Worm (Caenorhabditis elegans) whole organism, L2 larva: Measurements from ENCODE around the gene par-5.

Experiments
- C34F6.9 ChIP-seq: fragments of 150-350 bp; optimal IDR thresholded peaks from 2 replicates; lab custom pipeline; 2014; ENCODE audit warnings: missing biosample characterization, missing genetic modification characterization
- F13H6.1 ChIP-seq: sonication (generic microtip); optimal IDR thresholded peaks from 2 replicates; lab custom pipeline; 2016; ENCODE audit warnings: missing genetic modification characterization, missing compliant biosample characterization
- Y55F3AM.14 ChIP-seq: fragments of 200-800 bp; sonication (Bioruptor generic); optimal IDR thresholded peaks from 2 replicates; lab custom pipeline; 2018; ENCODE audit warnings: mild to moderate bottlenecking, missing genetic modification characterization, missing compliant biosample characterization
- ZK546.5 ChIP-seq: sonication (generic microtip); optimal IDR thresholded peaks from 2 replicates; lab custom pipeline; 2017; ENCODE audit warnings: missing biosample characterization, missing genetic modification characterization
- aly-2 ChIP-seq: fragments of 150-350 bp; optimal IDR thresholded peaks from 2 replicates; lab custom pipeline; 2014; ENCODE audit warnings: missing biosample characterization, missing genetic modification characterization
- ama-1 ChIP-seq: fragments of 150-350 bp; optimal IDR thresholded peaks from 2 replicates; lab custom pipeline; 2018; ENCODE audit warnings: inconsistent platforms
- ceh-16 ChIP-seq: fragments of 150-350 bp; optimal IDR thresholded peaks from 2 replicates; lab custom pipeline; 2014; ENCODE audit warnings: missing biosample characterization, missing genetic modification characterization
- ceh-82 ChIP-seq: fragments of 150-350 bp; optimal IDR thresholded peaks from 2 replicates; lab custom pipeline; 2014; ENCODE audit warnings: missing biosample characterization, missing genetic modification characterization
- crh-2 ChIP-seq: sonication (generic microtip); optimal IDR thresholded peaks from 2 replicates; lab custom pipeline; 2017; ENCODE audit warnings: missing biosample characterization, missing genetic modification characterization
- fos-1 ChIP-seq: fragments of 150-350 bp; optimal IDR thresholded peaks from 2 replicates; lab custom pipeline; 2014; ENCODE audit warnings: missing biosample characterization, missing genetic modification characterization
- gmeb-1 ChIP-seq: fragments of 150-350 bp; optimal IDR thresholded peaks from 2 replicates; lab custom pipeline; 2014; ENCODE audit warnings: missing biosample characterization, missing genetic modification characterization
- lin-13 ChIP-seq: fragments of 150-350 bp; optimal IDR thresholded peaks from 2 replicates; lab custom pipeline; 2014; ENCODE audit warnings: missing biosample characterization, missing genetic modification reagents, missing genetic modification characterization
- lin-39 ChIP-seq: fragments of 150-350 bp; optimal IDR thresholded peaks from 2 replicates; lab custom pipeline; 2014; ENCODE audit warnings: missing biosample characterization, missing genetic modification reagents, missing genetic modification characterization
- lsy-2 ChIP-seq, 2 experiments: fragments of 150-350 bp in 1 of 2; sonication (generic microtip) in 1 of 2; optimal IDR thresholded peaks; 2 replicates each; lab custom pipeline; 2014 to 2017; ENCODE audit warnings: missing biosample characterization in 2 of 2, missing genetic modification characterization in 2 of 2
- mab-5 ChIP-seq: fragments of 150-350 bp; optimal IDR thresholded peaks from 2 replicates; lab custom pipeline; 2014; ENCODE audit warnings: missing biosample characterization, missing genetic modification characterization
- mbf-1 ChIP-seq: sonication (generic microtip); optimal IDR thresholded peaks from 2 replicates; lab custom pipeline; 2017; ENCODE audit warnings: missing biosample characterization, missing genetic modification characterization
- mdl-1 ChIP-seq, 2 experiments: fragments of 150-350 bp in 1 of 2; sonication (generic microtip) in 1 of 2; optimal IDR thresholded peaks; 2 replicates each; lab custom pipeline; 2017; ENCODE audit warnings: missing biosample characterization in 2 of 2, missing genetic modification characterization in 2 of 2
- nhr-11 ChIP-seq: fragments of 150-350 bp; optimal IDR thresholded peaks from 2 replicates; lab custom pipeline; 2014; ENCODE audit warnings: missing biosample characterization, missing genetic modification characterization
- nhr-129 ChIP-seq: fragments of 150-350 bp; optimal IDR thresholded peaks from 2 replicates; lab custom pipeline; 2014; ENCODE audit warnings: missing biosample characterization, missing genetic modification characterization
- nhr-23 ChIP-seq: fragments of 150-350 bp; optimal IDR thresholded peaks from 2 replicates; lab custom pipeline; 2014; ENCODE audit warnings: missing biosample characterization, missing genetic modification reagents, missing genetic modification characterization
- nhr-237 ChIP-seq: fragments of 150-350 bp; optimal IDR thresholded peaks from 2 replicates; lab custom pipeline; 2014; ENCODE audit warnings: missing biosample characterization, missing genetic modification characterization
- nhr-25 ChIP-seq: fragments of 150-350 bp; sonication (generic microtip); optimal IDR thresholded peaks from 3 replicates; lab custom pipeline; 2014; ENCODE audit warnings: missing biosample characterization, missing genetic modification characterization
- nhr-6 ChIP-seq: fragments of 150-350 bp; optimal IDR thresholded peaks from 2 replicates; lab custom pipeline; 2014; ENCODE audit warnings: missing biosample characterization, missing genetic modification characterization
- sma-3 ChIP-seq: sonication (generic microtip); optimal IDR thresholded peaks from 2 replicates; lab custom pipeline; 2016; ENCODE audit warnings: missing genetic modification reagents, missing genetic modification characterization, missing compliant biosample characterization
- sma-9 ChIP-seq, 2 experiments: fragments of 150-350 bp in 1 of 2; sonication (generic microtip) in 1 of 2; optimal IDR thresholded peaks; 2 replicates each; lab custom pipeline; 2014 to 2016; ENCODE audit warnings: missing genetic modification characterization in 2 of 2, mild to moderate bottlenecking in 1 of 2, missing biosample characterization in 1 of 2, missing compliant biosample characterization in 1 of 2, missing genetic modification reagents in 1 of 2, moderate library complexity in 1 of 2
- unc-39 ChIP-seq: fragments of 150-350 bp; optimal IDR thresholded peaks from 2 replicates; lab custom pipeline; 2014; ENCODE audit warnings: missing biosample characterization, missing genetic modification characterization
- unc-55 ChIP-seq: fragments of 150-350 bp; sonication (generic microtip); optimal IDR thresholded peaks from 3 replicates; lab custom pipeline; 2014; ENCODE audit warnings: missing biosample characterization, missing genetic modification reagents, missing genetic modification characterization
- unc-62 ChIP-seq: fragments of 150-350 bp; optimal IDR thresholded peaks from 2 replicates; lab custom pipeline; 2014; ENCODE audit warnings: missing biosample characterization, missing genetic modification reagents, missing genetic modification characterization
- ztf-11 ChIP-seq: sonication (generic microtip); optimal IDR thresholded peaks from 2 replicates; lab custom pipeline; 2017; ENCODE audit warnings: missing biosample characterization, missing genetic modification characterization

The par-5 gene

DNA sequence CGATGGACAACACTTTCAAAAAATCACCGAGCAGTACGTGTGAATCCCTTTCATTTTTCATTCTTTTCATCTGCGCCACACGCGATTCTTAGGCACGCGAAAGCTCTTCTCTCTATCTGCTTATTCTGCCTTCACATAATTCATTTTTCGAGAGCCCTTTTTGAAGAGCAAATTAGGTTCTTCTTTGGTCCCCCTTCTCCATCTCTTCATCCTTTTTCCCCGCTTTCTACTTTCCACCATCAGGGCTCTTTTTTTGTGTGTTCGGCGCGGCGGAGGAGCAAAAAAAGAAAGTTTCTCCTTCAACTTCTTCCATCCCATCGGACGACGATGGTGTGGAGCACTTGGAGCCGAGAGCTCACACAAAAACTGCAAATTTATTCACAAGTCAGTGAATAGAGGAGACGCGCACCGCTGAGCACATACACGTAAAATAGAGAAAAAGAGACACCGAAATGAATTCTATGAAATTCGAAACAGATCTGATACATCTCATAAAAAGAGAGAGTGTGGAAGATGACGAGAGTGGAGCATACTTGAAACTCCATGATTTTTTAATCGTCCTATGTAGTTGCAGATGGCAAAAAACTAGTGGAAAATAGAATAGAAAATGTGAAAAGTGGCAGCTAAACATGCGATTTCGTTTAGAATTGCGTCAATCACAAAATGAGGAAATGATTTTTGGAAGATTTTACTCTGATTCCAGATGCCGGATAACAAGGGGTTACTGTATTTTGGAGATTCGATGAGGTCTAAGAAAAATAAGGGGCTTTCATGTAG lies 36.5 kb downstream of the par-5 start:
- TF ChIP-seq nhr-23 (tag; lab: Kevin White, UChicago) (no peak), unc-55 (GFP tag; lab: Kevin White, UChicago) (peak; percentile 73), lsy-2 (tag; optimal IDR thresholded peaks at IDR 0.05; lab: Kevin White, UChicago) (peak in 1 of 2 experiments; percentile 8)
- TF ChIP-seq, all 48 proteins: peak for 2

DNA sequence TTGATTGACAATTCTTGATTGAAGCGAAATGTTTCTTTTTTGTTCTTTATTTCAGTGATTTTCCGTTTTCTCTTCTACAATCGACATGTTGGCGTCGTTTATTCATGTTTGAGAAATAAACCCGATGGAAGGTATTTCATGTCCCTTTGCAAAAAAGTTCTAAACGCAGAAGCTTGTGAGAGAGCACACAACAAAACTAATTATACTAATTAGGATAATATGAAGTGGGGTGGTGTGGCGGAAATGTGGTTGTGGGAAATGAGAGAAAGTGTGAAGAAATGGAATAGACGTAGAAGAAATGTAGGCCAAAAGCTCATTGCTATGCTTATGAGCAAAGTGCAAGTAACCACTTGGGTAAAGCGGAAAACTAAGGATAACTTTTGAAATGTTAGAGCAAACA lies 38.9 kb downstream of the par-5 start:
- no peak for TF ChIP-seq sma-9 (GFP tag; optimal IDR thresholded peaks at IDR 0.05; lab: Kevin White, UChicago)
- no peak for TF ChIP-seq sma-9 (tag; optimal IDR thresholded peaks at IDR 0.05; lab: Kevin White, UChicago)
- no peak for TF ChIP-seq ceh-82 (tag; lab: Kevin White, UChicago)
- TF ChIP-seq F13H6.1 = no peak
- no peak for TF ChIP-seq nhr-129
- TF ChIP-seq ZK546.5 (tag; lab: Kevin White, UChicago) = no peak
- TF ChIP-seq nhr-11 (tag; lab: Kevin White, UChicago) = no peak

DNA sequence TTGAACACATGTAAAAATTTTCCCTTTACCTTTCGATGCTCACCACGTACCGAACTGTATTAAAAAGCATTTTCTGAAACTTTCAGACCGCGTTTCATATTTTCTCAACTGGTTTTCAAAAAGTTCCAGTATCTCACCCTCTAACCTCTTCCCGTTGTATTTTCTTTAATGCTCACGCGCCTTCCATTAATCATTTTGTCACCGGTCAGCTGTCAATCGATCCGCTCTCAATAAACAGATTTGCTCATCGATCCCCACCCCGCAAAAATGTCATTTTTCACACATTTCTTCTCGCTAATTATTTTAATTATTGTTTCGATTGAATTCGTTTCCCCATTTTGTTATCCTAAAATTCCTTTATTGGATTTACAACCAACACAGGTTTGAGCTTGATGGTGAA lies 42.7 kb downstream of the par-5 start, which contains the start of gene lpr-2:
Gene lpr-2, plus strand, starts transcription at position 189 of the 400 bp plus-strand sequence.
- TF ChIP-seq C34F6.9 (tag; lab: Kevin White, UChicago) = no peak
- no peak for TF ChIP-seq lin-39
- no peak for TF ChIP-seq unc-55 (GFP tag; lab: Kevin White, UChicago)
- TF ChIP-seq ama-1 = no peak
- TF ChIP-seq ceh-16 = no peak
- TF ChIP-seq mab-5 (tag; lab: Kevin White, UChicago) = no peak
- no peak for TF ChIP-seq Y55F3AM.14 (GFP tag; lab: Kevin White, UChicago)
- no peak for TF ChIP-seq unc-39
- TF ChIP-seq ztf-11 = no peak
- no peak for TF ChIP-seq aly-2 (tag; lab: Kevin White, UChicago)
- no peak for TF ChIP-seq sma-3 (GFP tag; lab: Kevin White, UChicago)
- no peak for TF ChIP-seq sma-9 (GFP tag; optimal IDR thresholded peaks at IDR 0.05; lab: Kevin White, UChicago)
- TF ChIP-seq sma-9 (tag; optimal IDR thresholded peaks at IDR 0.05; lab: Kevin White, UChicago) = no peak
- no peak for TF ChIP-seq mbf-1 (tag; lab: Kevin White, UChicago)
- no peak for TF ChIP-seq gmeb-1 (tag; lab: Kevin White, UChicago)
- no peak for TF ChIP-seq nhr-237
- TF ChIP-seq unc-62 = no peak
- no peak for TF ChIP-seq nhr-6 (tag; lab: Kevin White, UChicago)
- no peak for TF ChIP-seq nhr-25 (tag; lab: Kevin White, UChicago)
- TF ChIP-seq nhr-11 (tag; lab: Kevin White, UChicago) = no peak
- TF ChIP-seq nhr-129 = no peak

DNA sequence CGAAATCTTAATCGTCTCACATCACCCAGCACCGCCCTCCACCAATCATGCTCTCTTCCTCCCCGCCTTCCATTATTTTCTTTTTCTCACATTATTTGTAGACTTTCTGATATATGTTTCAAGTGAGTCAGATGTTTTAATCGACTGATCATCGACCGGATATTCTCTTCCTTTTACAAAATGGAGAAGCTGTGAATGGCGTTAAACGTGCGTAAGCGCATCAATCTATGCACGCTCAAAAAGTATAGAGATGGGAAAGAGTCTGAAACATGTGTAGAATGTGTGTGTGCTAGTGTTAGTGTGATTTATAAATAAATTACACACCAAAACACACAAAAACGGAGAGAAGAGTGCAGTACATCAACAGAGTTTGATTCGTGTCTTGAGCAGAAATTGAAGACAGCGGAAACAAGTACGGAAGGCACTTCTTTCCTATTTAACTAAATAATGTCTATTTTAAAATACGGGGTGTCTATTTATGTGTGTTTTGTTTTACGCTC lies 44.7 kb downstream of the par-5 start:
- TF ChIP-seq unc-55 (GFP tag; lab: Kevin White, UChicago) = peak; percentile 35
- no peak for TF ChIP-seq lin-39
- no peak for TF ChIP-seq nhr-6 (tag; lab: Kevin White, UChicago)
- no peak for TF ChIP-seq lin-13
- TF ChIP-seq mdl-1 (tag; optimal IDR thresholded peaks at IDR 0.05; lab: Kevin White, UChicago) = no peak
- TF ChIP-seq F13H6.1 = no peak
- TF ChIP-seq crh-2 (tag; lab: Kevin White, UChicago) = no peak
- TF ChIP-seq nhr-23 (tag; lab: Kevin White, UChicago) = no peak

DNA sequence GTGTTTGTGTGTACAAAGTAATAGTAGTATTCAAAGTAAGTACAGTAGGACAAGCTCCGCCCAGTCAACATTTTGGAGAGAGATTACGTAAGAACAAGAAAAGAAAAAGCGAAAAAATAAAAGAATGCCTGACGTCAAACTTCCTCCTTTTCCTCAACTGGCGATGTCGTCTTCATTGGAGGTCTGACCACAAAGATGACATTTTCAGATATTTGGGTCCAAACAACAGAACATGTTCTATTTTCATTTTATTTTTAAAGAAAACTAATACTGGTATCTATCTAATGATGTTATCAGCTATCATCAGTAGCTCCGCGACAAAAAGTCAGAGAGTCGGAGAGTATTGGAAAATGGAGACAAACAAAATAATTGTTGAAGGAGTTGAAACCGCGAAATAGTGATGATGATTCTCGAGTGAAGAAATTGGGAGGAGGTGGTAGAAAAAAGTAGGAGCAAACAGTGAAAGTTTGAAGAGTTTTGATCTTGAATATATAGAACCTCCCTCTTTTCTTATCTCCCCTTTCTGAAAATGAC lies 48.0 kb downstream of the par-5 start, which contains the start of gene lips-5:
Gene lips-5, minus strand, starts transcription at position 51 of the 534 bp plus-strand sequence.
- TF ChIP-seq fos-1 (tag; lab: Kevin White, UChicago) (peak; percentile 22), nhr-11 (tag; lab: Kevin White, UChicago) (no peak)

DNA sequence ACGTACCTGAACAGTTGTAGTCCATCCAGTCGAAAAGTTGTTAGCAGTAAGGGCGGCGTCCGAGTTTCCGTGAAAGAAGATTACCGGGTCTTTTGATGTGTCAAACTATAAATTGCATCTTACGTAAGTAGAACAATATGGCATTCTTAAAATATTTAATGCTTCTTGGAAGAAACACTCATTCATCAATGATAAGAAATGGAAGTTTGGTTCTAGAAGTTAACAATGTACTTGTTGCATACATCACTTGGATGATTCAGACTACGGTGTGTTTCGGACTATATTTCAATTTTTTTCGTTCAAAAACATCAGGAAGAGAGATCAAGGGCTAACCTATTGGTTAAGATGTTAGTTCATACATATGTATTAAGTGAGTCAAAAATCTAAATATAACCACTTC lies 49.6 kb downstream of the par-5 start:
- TF ChIP-seq sma-9 (GFP tag; optimal IDR thresholded peaks at IDR 0.05; lab: Kevin White, UChicago) = no peak
- TF ChIP-seq sma-9 (tag; optimal IDR thresholded peaks at IDR 0.05; lab: Kevin White, UChicago) = no peak
- TF ChIP-seq ama-1 = no peak
- TF ChIP-seq nhr-6 (tag; lab: Kevin White, UChicago) = no peak
- TF ChIP-seq lin-39 = no peak
